Fruit fly (Drosophila melanogaster): ENCODE data around the gene chico.

- TF ChIP-seq CG6791 (GFP tag; IDR thresholded peaks at IDR 0.05; ENCODE audit: partially characterized antibody) (no peak; the same call in 2 of the 3 replicates), sd (tag; optimal IDR thresholded peaks at IDR 0.05) (no peak), nau (GFP tag; optimal IDR thresholded peaks at IDR 0.05) (no peak), CG11696 (GFP tag; IDR thresholded peaks at IDR 0.05) (no peak), seq (GFP tag; IDR thresholded peaks at IDR 0.05) (no peak), CG3995 (GFP tag; optimal IDR thresholded peaks at IDR 0.05) (no peak), Mad (GFP tag; optimal IDR thresholded peaks at IDR 0.05) (no peak), CG5953 (GFP tag; IDR thresholded peaks at IDR 0.05) (no peak), Mrtf (GFP tag; IDR thresholded peaks at IDR 0.05) (no peak), exex (tag; optimal IDR thresholded peaks at IDR 0.05) (no peak), CG34376 (GFP tag; optimal IDR thresholded peaks at IDR 0.05) (peak; percentile 10), grau (tag; optimal IDR thresholded peaks at IDR 0.05) (no peak)
These were observed 20.6 kb downstream of the chico start for dm6 chr2L:10226213-10226723.
